Fruit fly (Drosophila melanogaster): ENCODE results near the gene ImpE2.

Gene ImpE2

dm6 chr3L:3485088-3485710 is 27.3 kb downstream of the ImpE2 start (continued):
- peak; percentile 58 for TF ChIP-seq D19A (tag; optimal IDR thresholded peaks at IDR 0.05)
- TF ChIP-seq CG6689 (GFP tag; IDR thresholded peaks at IDR 0.05) = peak; percentile 44; the same call in 1 of the 2 replicates
- 0 out of 3 replicates have a peak, but pooled peaks have one; percentile 20 for TF ChIP-seq ken (GFP tag; IDR thresholded peaks at IDR 0.05)
- TF ChIP-seq Hr3 (GFP tag; optimal IDR thresholded peaks at IDR 0.05) = peak; percentile 24
- TF ChIP-seq CG2712 (tag; optimal IDR thresholded peaks at IDR 0.05) = peak; percentile 69
- peak; percentile 51 for TF ChIP-seq grau (tag; optimal IDR thresholded peaks at IDR 0.05)
- peak; percentile 2 for TF ChIP-seq Oli (tag; optimal IDR thresholded peaks at IDR 0.05)
- peak in 1 of 2 experiments; percentile 24 for TF ChIP-seq Eip74EF (GFP tag; optimal IDR thresholded peaks at IDR 0.05)
- TF ChIP-seq Sox100B (GFP tag; optimal IDR thresholded peaks at IDR 0.05) = peak; percentile 48
- peak; percentile 13 for TF ChIP-seq unpg (GFP tag; optimal IDR thresholded peaks at IDR 0.05)
- peak in 1 of 2 experiments; percentile 43 for TF ChIP-seq bsh (GFP tag; optimal IDR thresholded peaks at IDR 0.05)
- TF ChIP-seq pan (optimal IDR thresholded peaks at IDR 0.05) = no peak
- TF ChIP-seq pan (GFP tag; optimal IDR thresholded peaks at IDR 0.05 in 1 of 2, IDR thresholded peaks at IDR 0.05 in 1 of 2) = peak in 1 of 2 experiments; percentile 10
- peak; percentile 11 for TF ChIP-seq oc (tag; optimal IDR thresholded peaks at IDR 0.05)
- no peak for TF ChIP-seq Dref (GFP tag; IDR thresholded peaks at IDR 0.05)
- TF ChIP-seq tin (GFP tag; optimal IDR thresholded peaks at IDR 0.05) = no peak
- no peak for TF ChIP-seq CG8944 (GFP tag; optimal IDR thresholded peaks at IDR 0.05)
- peak; percentile 45 for TF ChIP-seq CoRest (tag; optimal IDR thresholded peaks at IDR 0.05)
- peak; percentile 2 for TF ChIP-seq tap (tag; optimal IDR thresholded peaks at IDR 0.05)
- TF ChIP-seq CG32532 (GFP tag; IDR thresholded peaks at IDR 0.05) = peak; percentile 16; the same call in 1 of the 2 replicates
- TF ChIP-seq lilli (GFP tag; optimal IDR thresholded peaks at IDR 0.05) = no peak
- TF ChIP-seq CG13424 (tag; optimal IDR thresholded peaks at IDR 0.05) = peak; percentile 52
- no peak for TF ChIP-seq Nf-YA (GFP tag; IDR thresholded peaks at IDR 0.05)
- peak; percentile 70 for TF ChIP-seq CG2678 (tag; optimal IDR thresholded peaks at IDR 0.05)
- TF ChIP-seq trem (tag; optimal IDR thresholded peaks at IDR 0.05) = peak; percentile 27
- TF ChIP-seq Taf1 (GFP tag; IDR thresholded peaks at IDR 0.05) = no peak
- TF ChIP-seq CG32767 (GFP tag; IDR thresholded peaks at IDR 0.05) = peak; percentile 51; the same call in 1 of the 2 replicates
- TF ChIP-seq gsb-n (tag; optimal IDR thresholded peaks at IDR 0.05) = peak; percentile 29
- peak; percentile 48 for TF ChIP-seq sens (GFP tag)
- peak; percentile 1 for TF ChIP-seq nerfin-1 (tag; optimal IDR thresholded peaks at IDR 0.05)
- peak in 1 of 2 experiments; percentile 45 for TF ChIP-seq Hr51 (GFP tag; optimal IDR thresholded peaks at IDR 0.05)
- TF ChIP-seq CG17912 (GFP tag; optimal IDR thresholded peaks at IDR 0.05) = no peak
- TF ChIP-seq grn (GFP tag; optimal IDR thresholded peaks at IDR 0.05) = no peak
- TF ChIP-seq CG18476 (GFP tag; optimal IDR thresholded peaks at IDR 0.05) = no peak
- TF ChIP-seq CG10267 (tag; optimal IDR thresholded peaks at IDR 0.05) = peak; percentile 24
- TF ChIP-seq crol (GFP tag; IDR thresholded peaks at IDR 0.05) = peak; percentile 50; the same call in 1 of the 2 replicates
- TF ChIP-seq CG18262 (tag; optimal IDR thresholded peaks at IDR 0.05) = peak; percentile 60
- no peak for TF ChIP-seq Oaz (GFP tag; IDR thresholded peaks at IDR 0.05)
- TF ChIP-seq ttk (GFP tag; IDR thresholded peaks at IDR 0.05) = 0 out of 2 replicates have a peak, but pooled peaks have one; percentile 28
- TF ChIP-seq CG8924 (tag; optimal IDR thresholded peaks at IDR 0.05) = peak; percentile 22
- TF ChIP-seq dmrt99B (tag; optimal IDR thresholded peaks at IDR 0.05) = peak; percentile 61
- peak; percentile 26 for TF ChIP-seq CG8281 (tag; optimal IDR thresholded peaks at IDR 0.05)
- TF ChIP-seq hkb (optimal IDR thresholded peaks at IDR 0.05) = no peak
- 0 out of 2 replicates have a peak, but pooled peaks have one; percentile 14 for TF ChIP-seq hkb (GFP tag; IDR thresholded peaks at IDR 0.05)
- no peak for TF ChIP-seq Bgb (GFP tag; IDR thresholded peaks at IDR 0.05; ENCODE audit: partially characterized antibody)
- peak; percentile 9 for TF ChIP-seq CG3407 (GFP tag; optimal IDR thresholded peaks at IDR 0.05)
- TF ChIP-seq D19B (GFP tag; optimal IDR thresholded peaks at IDR 0.05) = peak; percentile 92
- TF ChIP-seq CG18599 (GFP tag; optimal IDR thresholded peaks at IDR 0.05) = peak; percentile 46
- TF ChIP-seq bowl (GFP tag; IDR thresholded peaks at IDR 0.05) = no peak

Measured in whole organism, embryonic.